Worm (Caenorhabditis elegans): ENCODE results near the gene cnx-1.

DNA sequence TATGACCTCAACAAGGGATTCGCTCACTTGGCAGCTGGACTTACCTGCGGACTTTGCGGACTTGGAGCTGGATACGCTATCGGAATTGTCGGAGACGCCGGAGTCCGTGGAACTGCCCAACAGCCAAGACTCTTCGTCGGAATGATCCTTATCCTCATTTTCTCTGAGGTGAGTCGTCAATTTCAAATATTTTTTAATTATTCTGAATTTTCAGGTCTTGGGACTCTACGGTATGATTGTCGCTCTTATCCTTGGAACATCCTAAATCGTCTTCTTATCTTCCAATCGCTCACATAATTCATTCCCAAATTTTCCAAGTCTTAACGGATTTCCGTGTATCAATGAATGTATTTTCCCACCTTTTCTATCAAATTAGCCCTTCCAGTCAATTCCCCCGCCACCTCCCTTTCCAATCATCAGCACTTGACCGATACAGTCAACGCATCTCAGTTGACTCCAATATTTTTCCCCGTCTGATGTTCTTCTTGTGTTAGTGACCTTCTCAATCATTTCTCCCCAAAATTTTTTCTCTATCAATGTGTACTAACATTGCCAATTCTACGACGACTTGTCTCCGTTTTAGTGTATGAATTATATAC lies 34.4 kb downstream of the cnx-1 start, which contains the start of gene R10E11.6:
- TF ChIP-seq ztf-29 (GFP tag; IDR thresholded peaks at IDR 0.05) (no peak), klf-2 (GFP tag; conservative IDR thresholded peaks at IDR 0.05) (no peak)
